Fruit fly (Drosophila melanogaster) whole organism, prepupa: Measurements from ENCODE around the gene hid.

ENCODE experiments used
- CG6792 ChIP-seq: fragments of 200-800 bp; sonication (Bioruptor generic); optimal IDR thresholded peaks from 3 replicates; lab custom pipeline; 2016; ENCODE audit warnings: missing biosample characterization, missing genetic modification characterization
- CG6854 ChIP-seq: fragments of 200-800 bp; sonication (Bioruptor generic); optimal IDR thresholded peaks from 2 replicates; lab custom pipeline; 2017; ENCODE audit warnings: missing biosample characterization, mild to moderate bottlenecking, missing genetic modification characterization
- Eip75B ChIP-seq: fragments of 200-800 bp; sonication (Bioruptor generic); optimal IDR thresholded peaks from 3 replicates; lab custom pipeline; 2016; ENCODE audit warnings: missing biosample characterization, missing genetic modification characterization
- Eip93F ChIP-seq: fragments of 200-800 bp; sonication (Bioruptor generic); optimal IDR thresholded peaks from 2 replicates; lab custom pipeline; 2016; ENCODE audit warnings: missing biosample characterization, mild to moderate bottlenecking, missing genetic modification characterization
- Hr38 ChIP-seq: sonication (Bioruptor generic); optimal IDR thresholded peaks from 2 replicates; lab custom pipeline; 2016; ENCODE audit warnings: missing biosample characterization, missing genetic modification characterization
- Hr39 ChIP-seq: fragments of 200-800 bp; sonication (Bioruptor generic); optimal IDR thresholded peaks from 2 replicates; lab custom pipeline; 2016; ENCODE audit warnings: missing biosample characterization, missing genetic modification characterization
- OdsH ChIP-seq: fragments of 200-800 bp; sonication (Bioruptor generic); optimal IDR thresholded peaks from 3 replicates; lab custom pipeline; 2016; ENCODE audit warnings: missing biosample characterization, missing genetic modification characterization
- Sox102F ChIP-seq: fragments of 200-800 bp; sonication (Bioruptor generic); optimal IDR thresholded peaks from 2 replicates; lab custom pipeline; 2016; ENCODE audit warnings: missing biosample characterization, mild to moderate bottlenecking, missing genetic modification characterization
- dsx ChIP-seq: fragments of 200-800 bp; optimal IDR thresholded peaks from 3 replicates; lab custom pipeline; 2019; ENCODE audit warnings: missing biosample characterization, mild to moderate bottlenecking, missing genetic modification characterization, moderate library complexity; ENCODE audit not compliant: poor library complexity, severe bottlenecking
- fd59A ChIP-seq: fragments of 200-800 bp; sonication (Bioruptor generic); optimal IDR thresholded peaks from 2 replicates; lab custom pipeline; 2017; ENCODE audit warnings: missing biosample characterization, mild to moderate bottlenecking, missing genetic modification characterization, missing genetic modification reagents
- lz ChIP-seq: fragments of 200-800 bp; sonication (Bioruptor generic); optimal IDR thresholded peaks from 3 replicates; lab custom pipeline; 2016; ENCODE audit warnings: missing biosample characterization, missing genetic modification characterization
- pdm3 ChIP-seq: fragments of 200-800 bp; sonication (Bioruptor generic); optimal IDR thresholded peaks from 3 replicates; lab custom pipeline; 2016; ENCODE audit warnings: missing biosample characterization, missing genetic modification characterization
- ss ChIP-seq, 2 experiments: fragments of 200-800 bp; sonication (Bioruptor generic); optimal IDR thresholded peaks; 2 replicates in 1 of 2; 3 replicates in 1 of 2; lab custom pipeline; 2017 to 2018; ENCODE audit warnings: mild to moderate bottlenecking in 2 of 2, missing biosample characterization in 2 of 2, missing genetic modification characterization in 2 of 2, moderate library complexity in 1 of 2

DNA sequence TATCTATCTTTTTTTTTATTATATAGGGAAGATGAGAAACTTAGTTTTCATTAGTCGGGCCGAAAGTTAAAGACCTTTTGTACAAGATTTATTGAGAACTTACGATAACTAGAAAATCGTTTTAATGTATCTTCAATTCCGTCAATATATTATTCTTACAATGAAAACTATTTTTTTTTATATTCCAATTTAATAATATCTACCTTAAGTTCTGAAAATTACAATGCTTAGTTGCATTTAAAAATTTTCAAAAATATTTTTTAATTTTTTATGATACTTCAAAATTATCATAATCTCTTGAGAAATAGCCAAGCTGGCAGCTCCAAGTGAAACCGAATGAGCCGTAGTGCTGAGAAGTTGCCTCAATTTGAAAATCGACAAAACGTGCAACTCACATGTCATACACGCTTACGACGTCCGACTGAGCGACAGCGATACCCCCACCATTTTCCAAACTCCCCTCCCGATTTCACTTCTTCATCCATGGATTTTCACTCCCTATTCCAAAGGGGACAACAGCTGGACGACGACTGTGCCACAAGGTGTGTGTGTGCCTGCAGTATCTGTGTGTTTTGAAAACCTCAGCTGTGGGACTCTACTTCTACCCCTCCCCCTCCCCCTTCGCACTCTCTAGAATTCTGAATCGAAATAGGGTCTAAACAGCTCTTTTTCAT, 43.6 kb upstream of the hid start:
- no peak for TF ChIP-seq CG6854 (GFP tag; lab: Kevin White, UChicago)
- no peak for TF ChIP-seq lz
- TF ChIP-seq Eip93F = no peak
- TF ChIP-seq Hr39 (GFP tag; lab: Kevin White, UChicago) = no peak
- TF ChIP-seq OdsH (GFP tag; lab: Kevin White, UChicago) = no peak
- TF ChIP-seq Hr38 (GFP tag; lab: Kevin White, UChicago) = no peak
- TF ChIP-seq Eip75B (GFP tag; lab: Kevin White, UChicago) = no peak
- TF ChIP-seq Sox102F = no peak
- no peak for TF ChIP-seq CG6792 (GFP tag; lab: Kevin White, UChicago)
- no peak for TF ChIP-seq fd59A
- no peak for TF ChIP-seq pdm3
- TF ChIP-seq ss (GFP tag; optimal IDR thresholded peaks at IDR 0.05; lab: Kevin White, UChicago) = no peak
- TF ChIP-seq dsx = no peak
